Worm (Caenorhabditis elegans) whole organism, mixed stage, embryonic: ENCODE results near the gene C45B11.9.

Experiments used
- M03D4.4 ChIP-seq: sonication (generic microtip); optimal IDR thresholded peaks from 2 replicates; lab custom pipeline; 2017; ENCODE audit warnings: mild to moderate bottlenecking, missing genetic modification characterization, missing compliant biosample characterization
- blmp-1 ChIP-seq: fragments of 150-350 bp; optimal IDR thresholded peaks from 2 replicates; lab custom pipeline; 2014; ENCODE audit warnings: missing biosample characterization, missing genetic modification characterization
- ceh-39 ChIP-seq: fragments of 150-350 bp; optimal IDR thresholded peaks from 2 replicates; lab custom pipeline; 2014; ENCODE audit warnings: missing biosample characterization, missing genetic modification characterization
- ceh-43 ChIP-seq: fragments of 200-800 bp; sonication (Bioruptor generic); optimal IDR thresholded peaks from 2 replicates; lab custom pipeline; 2018; ENCODE audit warnings: mild to moderate bottlenecking, missing genetic modification characterization, moderate library complexity, missing compliant biosample characterization
- ceh-83 ChIP-seq: fragments of 200-800 bp; sonication (Bioruptor generic); optimal IDR thresholded peaks from 2 replicates; lab custom pipeline; 2018; ENCODE audit warnings: mild to moderate bottlenecking, missing genetic modification characterization, missing compliant biosample characterization
- ces-1 ChIP-seq: fragments of 150-350 bp; optimal IDR thresholded peaks from 2 replicates; lab custom pipeline; 2014; ENCODE audit warnings: missing biosample characterization, missing genetic modification reagents, missing genetic modification characterization
- cnd-1 ChIP-seq: fragments of 200-800 bp; sonication (Bioruptor generic); optimal IDR thresholded peaks from 2 replicates; lab custom pipeline; 2018; ENCODE audit warnings: mild to moderate bottlenecking, missing genetic modification characterization, missing compliant biosample characterization
- drap-1 ChIP-seq: fragments of 200-800 bp; sonication (Bioruptor generic); optimal IDR thresholded peaks from 3 replicates; lab custom pipeline; 2018; ENCODE audit warnings: mild to moderate bottlenecking, missing genetic modification characterization, missing compliant biosample characterization
- elt-1 ChIP-seq: sonication (generic microtip); optimal IDR thresholded peaks from 2 replicates; lab custom pipeline; 2017; ENCODE audit warnings: missing genetic modification characterization, mild to moderate bottlenecking, missing compliant biosample characterization, antibody characterized with exemption, moderate library complexity, borderline replicate concordance; ENCODE audit not compliant: insufficient read depth
- elt-3 ChIP-seq: fragments of 150-350 bp; optimal IDR thresholded peaks from 2 replicates; lab custom pipeline; 2014; ENCODE audit warnings: missing biosample characterization, missing genetic modification characterization
- flh-1 ChIP-seq: fragments of 200-800 bp; sonication (Bioruptor generic); optimal IDR thresholded peaks from 2 replicates; lab custom pipeline; 2018; ENCODE audit warnings: mild to moderate bottlenecking, missing genetic modification characterization, moderate library complexity, missing compliant biosample characterization
- ham-2 ChIP-seq: fragments of 200-800 bp; sonication (Bioruptor generic); optimal IDR thresholded peaks from 2 replicates; lab custom pipeline; 2018; ENCODE audit warnings: mild to moderate bottlenecking, missing genetic modification characterization, missing compliant biosample characterization
- hlh-1 ChIP-seq: fragments of 150-350 bp; optimal IDR thresholded peaks from 2 replicates; lab custom pipeline; 2014; ENCODE audit warnings: missing biosample characterization, missing genetic modification reagents, missing genetic modification characterization
- lin-13 ChIP-seq: fragments of 150-350 bp; optimal IDR thresholded peaks from 2 replicates; lab custom pipeline; 2014; ENCODE audit warnings: missing biosample characterization, missing genetic modification characterization
- lin-32 ChIP-seq: fragments of 200-800 bp; sonication (Bioruptor generic); optimal IDR thresholded peaks from 2 replicates; lab custom pipeline; 2018; ENCODE audit warnings: mild to moderate bottlenecking, missing genetic modification characterization, missing compliant biosample characterization
- lsy-2 ChIP-seq: fragments of 150-350 bp; optimal IDR thresholded peaks from 2 replicates; lab custom pipeline; 2014; ENCODE audit warnings: missing biosample characterization, missing genetic modification characterization
- mab-5 ChIP-seq: fragments of 150-350 bp; optimal IDR thresholded peaks from 2 replicates; lab custom pipeline; 2014; ENCODE audit warnings: missing biosample characterization, missing genetic modification characterization
- mep-1 ChIP-seq: fragments of 150-350 bp; optimal IDR thresholded peaks from 2 replicates; lab custom pipeline; 2017; ENCODE audit warnings: missing biosample characterization, missing genetic modification reagents, missing genetic modification characterization, inconsistent platforms
- mls-2 ChIP-seq: sonication (generic microtip); optimal IDR thresholded peaks from 2 replicates; lab custom pipeline; 2016; ENCODE audit warnings: mild to moderate bottlenecking, missing genetic modification characterization, moderate library complexity, missing compliant biosample characterization
- nhr-12 ChIP-seq: fragments of 150-350 bp; optimal IDR thresholded peaks from 2 replicates; lab custom pipeline; 2014; ENCODE audit warnings: missing biosample characterization, missing genetic modification characterization
- nhr-2 ChIP-seq: fragments of 150-350 bp; optimal IDR thresholded peaks from 2 replicates; lab custom pipeline; 2014; ENCODE audit warnings: missing biosample characterization, missing genetic modification characterization
- nhr-237 ChIP-seq: fragments of 150-350 bp; optimal IDR thresholded peaks from 2 replicates; lab custom pipeline; 2014; ENCODE audit warnings: missing biosample characterization, missing genetic modification characterization
- nhr-28 ChIP-seq: fragments of 150-350 bp; optimal IDR thresholded peaks from 2 replicates; lab custom pipeline; 2014; ENCODE audit warnings: missing biosample characterization, missing genetic modification characterization
- nhr-76 ChIP-seq: sonication (generic microtip); optimal IDR thresholded peaks from 2 replicates; lab custom pipeline; 2017; ENCODE audit warnings: missing biosample characterization, missing genetic modification characterization
- pha-4 ChIP-seq: fragments of 150-350 bp; optimal IDR thresholded peaks from 2 replicates; lab custom pipeline; 2018; ENCODE audit warnings: missing biosample characterization, missing genetic modification reagents, missing genetic modification characterization
- sem-2 ChIP-seq: fragments of 200-800 bp; sonication (Bioruptor generic); optimal IDR thresholded peaks from 2 replicates; lab custom pipeline; 2018; ENCODE audit warnings: mild to moderate bottlenecking, missing genetic modification characterization, missing compliant biosample characterization
- snpc-4 ChIP-seq: fragments of 150-350 bp; optimal IDR thresholded peaks from 2 replicates; lab custom pipeline; 2014; ENCODE audit warnings: missing biosample characterization, missing genetic modification characterization
- sptf-1 ChIP-seq: sonication (generic microtip); optimal IDR thresholded peaks from 2 replicates; lab custom pipeline; 2017; ENCODE audit warnings: mild to moderate bottlenecking, missing genetic modification characterization, moderate library complexity, missing compliant biosample characterization
- tbx-8 ChIP-seq: fragments of 200-800 bp; sonication (Bioruptor generic); optimal IDR thresholded peaks from 2 replicates; lab custom pipeline; 2018; ENCODE audit warnings: mild to moderate bottlenecking, missing genetic modification characterization, moderate library complexity, missing compliant biosample characterization
- unc-120 ChIP-seq: sonication (generic microtip); optimal IDR thresholded peaks from 2 replicates; lab custom pipeline; 2017; ENCODE audit warnings: missing genetic modification characterization, missing compliant biosample characterization; ENCODE audit not compliant: poor library complexity, severe bottlenecking
- unc-39 ChIP-seq: fragments of 150-350 bp; optimal IDR thresholded peaks from 2 replicates; lab custom pipeline; 2014; ENCODE audit warnings: missing biosample characterization, missing genetic modification characterization
- unc-62 ChIP-seq: fragments of 150-350 bp; optimal IDR thresholded peaks from 2 replicates; lab custom pipeline; 2014; ENCODE audit warnings: missing biosample characterization, missing genetic modification reagents, missing genetic modification characterization
- zip-8 ChIP-seq: fragments of 150-350 bp; optimal IDR thresholded peaks from 2 replicates; lab custom pipeline; 2014; ENCODE audit warnings: missing biosample characterization, missing genetic modification characterization
- ztf-11 ChIP-seq: fragments of 150-350 bp; optimal IDR thresholded peaks from 2 replicates; lab custom pipeline; 2014; ENCODE audit warnings: missing biosample characterization, missing genetic modification characterization

Gene C45B11.9

DNA sequence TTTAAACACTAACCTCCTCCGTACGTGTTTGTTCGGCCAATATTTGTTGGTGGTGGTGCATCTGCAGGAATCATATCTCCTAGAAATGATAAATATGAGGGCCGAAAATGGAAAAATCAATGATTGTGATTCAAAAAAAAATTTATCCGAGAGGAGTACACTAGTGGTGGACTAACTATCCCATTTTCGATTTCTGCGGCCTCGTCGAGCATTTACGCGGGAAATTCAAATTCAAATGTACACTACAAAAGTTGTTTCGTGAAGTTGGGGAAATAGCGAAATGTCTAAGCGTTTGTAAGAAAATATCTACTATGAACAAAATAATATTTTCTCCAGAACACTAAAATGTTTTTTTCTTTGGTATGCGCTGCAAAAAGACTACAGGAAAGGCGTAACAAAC lies 10.8 kb upstream of the C45B11.9 start:
- TF ChIP-seq snpc-4 (tag; lab: Kevin White, UChicago) (no peak), nhr-76 (tag; lab: Kevin White, UChicago) (no peak), nhr-2 (tag; lab: Kevin White, UChicago) (no peak), cnd-1 (tag; lab: Kevin White, UChicago) (peak; percentile 32), lin-32 (GFP tag; lab: Kevin White, UChicago) (peak; percentile 4), sptf-1 (tag; lab: Kevin White, UChicago) (peak; percentile 66), blmp-1 (tag; lab: Kevin White, UChicago) (no peak), ces-1 (GFP tag; lab: Kevin White, UChicago) (peak; percentile 25), mls-2 (tag; lab: Kevin White, UChicago) (no peak), sem-2 (GFP tag; lab: Kevin White, UChicago) (no peak), pha-4 (tag; lab: Kevin White, UChicago) (no peak), zip-8 (tag; lab: Kevin White, UChicago) (no peak), ztf-11 (no peak), mab-5 (tag; lab: Kevin White, UChicago) (no peak), nhr-237 (tag; lab: Kevin White, UChicago) (peak; percentile 49), nhr-12 (tag; lab: Kevin White, UChicago) (no peak), lsy-2 (tag; lab: Kevin White, UChicago) (peak; percentile 16), lin-13 (tag; lab: Kevin White, UChicago) (no peak), unc-120 (no peak), elt-1 (tag; lab: Kevin White, UChicago) (no peak), ceh-83 (GFP tag; lab: Kevin White, UChicago) (no peak), elt-3 (tag; lab: Kevin White, UChicago) (no peak), hlh-1 (tag; lab: Kevin White, UChicago) (peak; percentile 3)
- TF ChIP-seq, all 35 proteins: peak for 7

DNA sequence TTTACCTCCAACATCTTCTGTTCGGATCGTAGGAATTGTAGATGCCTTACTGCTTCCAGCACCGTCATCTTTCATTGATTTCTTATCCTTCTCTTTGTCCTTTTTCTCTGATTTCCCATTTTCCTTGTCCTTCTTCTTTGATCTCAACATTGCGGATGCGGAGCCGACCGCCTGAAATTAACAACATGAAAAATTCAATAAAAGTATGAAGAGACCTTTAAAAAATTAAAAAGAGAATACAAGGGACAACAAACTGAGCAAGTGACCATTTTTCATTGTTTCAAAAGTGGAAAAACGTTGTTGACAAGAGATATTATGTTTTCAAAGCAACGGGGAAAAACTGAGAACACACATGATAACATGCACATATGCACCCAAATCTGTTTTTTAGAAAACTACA lies 9.4 kb upstream of the C45B11.9 start:
- TF ChIP-seq sem-2 (GFP tag; lab: Kevin White, UChicago), result no peak

DNA sequence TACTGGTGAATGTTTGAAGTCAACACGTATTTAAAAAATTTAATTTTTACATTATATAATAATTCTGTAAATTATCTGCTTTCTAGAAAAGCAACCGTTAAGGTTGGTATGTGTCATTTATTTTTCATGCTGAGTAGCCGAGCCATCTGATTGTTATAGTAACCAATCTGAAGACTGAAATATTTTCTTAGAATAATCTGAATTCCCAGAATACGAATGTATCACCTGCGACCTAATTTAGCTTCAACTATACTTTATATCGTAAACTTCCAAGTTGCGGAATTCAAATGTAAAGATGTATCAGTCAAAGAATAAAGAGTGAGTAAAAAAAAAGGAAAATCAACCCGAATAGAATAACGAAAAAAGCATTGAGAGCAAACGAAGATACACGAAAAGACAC lies 6.9 kb upstream of the C45B11.9 start:
- TF ChIP-seq flh-1 (no peak), snpc-4 (tag; lab: Kevin White, UChicago) (no peak), lsy-2 (tag; lab: Kevin White, UChicago) (no peak), sem-2 (GFP tag; lab: Kevin White, UChicago) (no peak), ceh-83 (GFP tag; lab: Kevin White, UChicago) (no peak), nhr-237 (tag; lab: Kevin White, UChicago) (no peak), ham-2 (GFP tag; lab: Kevin White, UChicago) (no peak), ces-1 (GFP tag; lab: Kevin White, UChicago) (no peak), zip-8 (tag; lab: Kevin White, UChicago) (no peak), mab-5 (tag; lab: Kevin White, UChicago) (no peak), hlh-1 (tag; lab: Kevin White, UChicago) (no peak)

DNA sequence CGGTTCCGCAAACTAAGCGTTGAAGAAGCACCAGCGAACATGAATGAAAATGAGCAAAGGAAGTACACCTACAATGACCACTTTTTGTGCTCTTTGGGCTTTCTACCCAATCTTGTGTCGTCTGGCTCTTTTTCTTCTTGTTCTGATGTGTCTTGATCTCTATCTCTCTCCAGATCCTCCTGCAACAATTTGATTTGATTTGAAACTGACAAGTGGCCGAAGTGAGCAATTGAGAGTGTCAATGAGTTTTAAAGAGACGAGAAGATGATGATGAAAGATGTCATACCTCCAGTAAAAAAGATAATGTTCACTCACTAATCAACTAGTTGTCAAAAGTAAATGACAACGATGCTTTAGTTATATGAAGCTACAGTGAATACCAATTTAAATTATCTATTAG lies 5.4 kb upstream of the C45B11.9 start, which contains the start of gene pptr-2:
TSS of gene pptr-2 (minus strand) at position 184 of the 400 bp plus-strand sequence.
- TF ChIP-seq elt-3 (tag; lab: Kevin White, UChicago) (no peak), tbx-8 (no peak), nhr-28 (tag; lab: Kevin White, UChicago) (no peak), nhr-237 (tag; lab: Kevin White, UChicago) (no peak), unc-39 (tag; lab: Kevin White, UChicago) (no peak), blmp-1 (tag; lab: Kevin White, UChicago) (no peak), mep-1 (tag; lab: Kevin White, UChicago) (no peak), ces-1 (GFP tag; lab: Kevin White, UChicago) (peak; percentile 3), nhr-76 (tag; lab: Kevin White, UChicago) (no peak), unc-120 (peak; percentile 50), ztf-11 (no peak), unc-62 (GFP tag; lab: Kevin White, UChicago) (peak; percentile 97), hlh-1 (tag; lab: Kevin White, UChicago) (peak; percentile 6), nhr-12 (tag; lab: Kevin White, UChicago) (no peak)

DNA sequence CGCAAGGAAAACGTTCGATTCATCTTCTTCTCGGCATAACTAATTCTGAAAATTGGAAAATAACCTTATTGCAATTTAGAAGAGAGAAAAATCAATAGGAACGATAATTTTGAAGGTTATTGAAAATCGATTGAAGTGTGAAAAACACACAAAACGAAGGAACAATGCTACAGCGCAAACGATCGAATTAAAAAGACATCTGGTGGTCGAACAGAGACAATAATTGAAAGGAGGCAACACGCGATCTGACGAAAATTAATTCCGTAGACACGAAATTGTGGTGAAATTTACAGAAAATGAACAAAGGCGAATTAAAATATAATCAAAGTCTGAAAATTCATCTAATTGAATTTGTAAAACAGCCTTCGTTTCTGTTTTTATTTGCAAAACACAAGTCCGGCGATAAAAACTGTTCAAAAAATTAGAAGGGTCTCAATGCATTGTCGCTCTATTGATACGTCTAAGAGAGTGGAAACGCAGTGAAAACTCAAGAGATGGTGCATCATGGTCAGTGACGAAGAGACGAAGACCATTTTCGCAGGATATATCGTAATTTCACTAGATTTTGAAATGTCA lies 653 bp upstream of the C45B11.9 start, which contains the start of gene pak-2:
TSS of gene pak-2 (minus strand) at position 51 of the 576 bp plus-strand sequence.
- TF ChIP-seq M03D4.4 (tag; lab: Kevin White, UChicago) (no peak), lin-32 (GFP tag; lab: Kevin White, UChicago) (peak; percentile 62), elt-3 (tag; lab: Kevin White, UChicago) (no peak), cnd-1 (tag; lab: Kevin White, UChicago) (peak; percentile 76), zip-8 (tag; lab: Kevin White, UChicago) (no peak), elt-1 (tag; lab: Kevin White, UChicago) (no peak), lsy-2 (tag; lab: Kevin White, UChicago) (peak; percentile 71), pha-4 (tag; lab: Kevin White, UChicago) (no peak), ceh-83 (GFP tag; lab: Kevin White, UChicago) (peak; percentile 77), nhr-76 (tag; lab: Kevin White, UChicago) (no peak), mep-1 (tag; lab: Kevin White, UChicago) (peak; percentile 67), nhr-28 (tag; lab: Kevin White, UChicago) (no peak), snpc-4 (tag; lab: Kevin White, UChicago) (no peak), nhr-237 (tag; lab: Kevin White, UChicago) (peak; percentile 94), ces-1 (GFP tag; lab: Kevin White, UChicago) (peak; percentile 93), tbx-8 (no peak), mab-5 (tag; lab: Kevin White, UChicago) (no peak), ham-2 (GFP tag; lab: Kevin White, UChicago) (no peak), lin-13 (tag; lab: Kevin White, UChicago) (peak; percentile 15), sem-2 (GFP tag; lab: Kevin White, UChicago) (peak; percentile 13), ceh-43 (GFP tag; lab: Kevin White, UChicago) (no peak), ceh-39 (tag; lab: Kevin White, UChicago) (peak; percentile 73), ztf-11 (no peak), drap-1 (peak; percentile 64), flh-1 (no peak), hlh-1 (tag; lab: Kevin White, UChicago) (no peak), unc-120 (no peak), nhr-12 (tag; lab: Kevin White, UChicago) (no peak), nhr-2 (tag; lab: Kevin White, UChicago) (peak; percentile 58)
